Worm (Caenorhabditis elegans) whole organism, dauer: ENCODE results near the gene mask-1.

Experiments
- unc-62 ChIP-seq: sonication (generic microtip); optimal IDR thresholded peaks from 2 replicates; lab custom pipeline; 2017; ENCODE audit warnings: missing biosample characterization, missing genetic modification reagents, missing genetic modification characterization

Gene mask-1

ce11 chrIV:10360336-10360735 is 14.4 kb upstream of the mask-1 start, which contains the start of gene ugt-59:
Gene ugt-59 (plus strand): TSS chrIV:10360636.
- no peak for TF ChIP-seq unc-62 (GFP tag; lab: Kevin White, UChicago)

ce11 chrIV:10366018-10366417 is 8.7 kb upstream of the mask-1 start, which contains the start of gene sir-2.1:
Gene sir-2.1 (minus strand): TSS chrIV:10366229.
- no peak for TF ChIP-seq unc-62 (GFP tag; lab: Kevin White, UChicago)

- no peak for TF ChIP-seq unc-62 (GFP tag; lab: Kevin White, UChicago)
Measured at ce11 chrIV:10367740-10368246, 6.9 kb upstream of the mask-1 start, which contains the start of gene pges-2. Gene pges-2 (minus strand): TSS chrIV:10367790.

- no peak for TF ChIP-seq unc-62 (GFP tag; lab: Kevin White, UChicago)
Measured at ce11 chrIV:10368326-10368725, 6.4 kb upstream of the mask-1 start, which contains the start of gene iars-1. Gene iars-1 (plus strand): TSS chrIV:10368601.

- no peak for TF ChIP-seq unc-62 (GFP tag; lab: Kevin White, UChicago)
Measured at ce11 chrIV:10373772-10374288, 871 bp upstream of the mask-1 start, which contains the start of gene mpz-5. Gene mpz-5 (minus strand): TSS chrIV:10373822.

- TF ChIP-seq unc-62 (GFP tag; lab: Kevin White, UChicago): no peak
Measured at ce11 chrIV:10380626-10381025, 5.9 kb downstream of the mask-1 start.

ce11 chrIV:10381035-10381434 is 6.3 kb downstream of the mask-1 start:
- TF ChIP-seq unc-62 (GFP tag; lab: Kevin White, UChicago): no peak

- TF ChIP-seq unc-62 (GFP tag; lab: Kevin White, UChicago): no peak
Measured at ce11 chrIV:10382894-10383293, 8.2 kb downstream of the mask-1 start.

- no peak for TF ChIP-seq unc-62 (GFP tag; lab: Kevin White, UChicago)
Measured at ce11 chrIV:10387113-10387512, 12.4 kb downstream of the mask-1 start, which contains the start of gene nfu-1. Gene nfu-1 (plus strand): TSS chrIV:10387413.

ce11 chrIV:10388263-10388662 is 13.6 kb downstream of the mask-1 start, which contains the start of gene R10H10.3:
Gene R10H10.3 (plus strand): TSS chrIV:10388505.
- TF ChIP-seq unc-62 (GFP tag; lab: Kevin White, UChicago): no peak

ce11 chrIV:10391827-10392226 is 17.1 kb downstream of the mask-1 start, which contains the start of gene spe-26:
Gene spe-26 (minus strand): TSS chrIV:10391927.
- TF ChIP-seq unc-62 (GFP tag; lab: Kevin White, UChicago): no peak

ce11 chrIV:10394858-10395257 is 20.2 kb downstream of the mask-1 start, which contains the start of gene R10H10.4:
Gene R10H10.4 (minus strand): TSS chrIV:10394958.
- no peak for TF ChIP-seq unc-62 (GFP tag; lab: Kevin White, UChicago)

- TF ChIP-seq unc-62 (GFP tag; lab: Kevin White, UChicago): no peak
Measured at ce11 chrIV:10396827-10397226, 22.1 kb downstream of the mask-1 start.

ce11 chrIV:10398244-10398643 is 23.5 kb downstream of the mask-1 start:
- TF ChIP-seq unc-62 (GFP tag; lab: Kevin White, UChicago): no peak

ce11 chrIV:10403193-10404058 is 28.7 kb downstream of the mask-1 start, which contains the start of gene gpa-7:
Gene gpa-7 (plus strand): TSS chrIV:10404008.
- no peak for TF ChIP-seq unc-62 (GFP tag; lab: Kevin White, UChicago)

ce11 chrIV:10409377-10409776 is 34.7 kb downstream of the mask-1 start, which contains the start of gene rfk-1:
Gene rfk-1 (minus strand): TSS chrIV:10409477.
- TF ChIP-seq unc-62 (GFP tag; lab: Kevin White, UChicago): no peak
